Fruit fly (Drosophila melanogaster) whole organism, embryonic: ENCODE data around the gene eIF1.
A peak's percentile ranks its signal among the peaks of the same experiment; 100 is the strongest.

Experiments used
- BtbVII ChIP-seq: fragments of 200-800 bp; sonication (Bioruptor generic); optimal IDR thresholded peaks from 3 replicates; lab custom pipeline; 2017; ENCODE audit warnings: missing biosample characterization, mild to moderate bottlenecking, missing genetic modification characterization
- CG10321 ChIP-seq: fragments of 200-800 bp; sonication (Bioruptor generic); IDR thresholded peaks from 2 replicates; pipeline ENCODE4 v1.3.6; 2022; ENCODE audit warnings: missing biosample characterization, missing genetic modification characterization
- CG10366 ChIP-seq: fragments of 200-800 bp; sonication (Bioruptor generic); IDR thresholded peaks from 2 replicates; pipeline ENCODE4 v1.3.6; 2022; ENCODE audit warnings: missing biosample characterization, missing genetic modification characterization
- CG11085 ChIP-seq: fragments of 200-800 bp; sonication (Bioruptor generic); IDR thresholded peaks from 2 replicates; pipeline ENCODE4 v1.3.6; 2022; ENCODE audit warnings: missing biosample characterization, missing genetic modification characterization
- CG11247 ChIP-seq: fragments of 200-800 bp; sonication (Bioruptor generic); IDR thresholded peaks from 2 replicates; pipeline ENCODE4 v1.3.6; 2022; ENCODE audit warnings: missing biosample characterization, missing genetic modification characterization
- CG11696 ChIP-seq: fragments of 200-800 bp; sonication (Bioruptor generic); IDR thresholded peaks from 2 replicates; pipeline ENCODE4 v1.3.6; 2022; ENCODE audit warnings: missing biosample characterization, missing genetic modification characterization
- CG12104 ChIP-seq: fragments of 200-800 bp; sonication (Bioruptor generic); optimal IDR thresholded peaks from 3 replicates; lab custom pipeline; 2016; ENCODE audit warnings: missing biosample characterization, missing genetic modification characterization
- CG12659 ChIP-seq: fragments of 200-800 bp; sonication (Bioruptor generic); optimal IDR thresholded peaks from 3 replicates; lab custom pipeline; 2017; ENCODE audit warnings: mild to moderate bottlenecking, missing biosample characterization, missing genetic modification reagents, missing genetic modification characterization
- CG12744 ChIP-seq: fragments of 200-800 bp; sonication (Bioruptor generic); optimal IDR thresholded peaks from 2 replicates; lab custom pipeline; 2016; ENCODE audit warnings: missing biosample characterization, missing genetic modification characterization
- CG13624 ChIP-seq: fragments of 200-800 bp; sonication (Bioruptor generic); optimal IDR thresholded peaks from 2 replicates; lab custom pipeline; 2016; ENCODE audit warnings: missing biosample characterization, missing genetic modification characterization
- CG14667 ChIP-seq: fragments of 200-800 bp; sonication (Bioruptor generic); IDR thresholded peaks from 2 replicates; pipeline ENCODE4 v1.3.6; 2022; ENCODE audit warnings: missing biosample characterization, missing genetic modification characterization
- CG1602 ChIP-seq: fragments of 200-800 bp; sonication (Bioruptor generic); optimal IDR thresholded peaks from 3 replicates; lab custom pipeline; 2016; ENCODE audit warnings: missing biosample characterization, missing genetic modification characterization
- CG16813 ChIP-seq: fragments of 200-800 bp; sonication (Bioruptor generic); IDR thresholded peaks from 3 replicates; pipeline ENCODE4 v1.3.6; 2022; ENCODE audit warnings: missing biosample characterization, missing genetic modification characterization; ENCODE audit not compliant: partially characterized antibody
- CG17612 ChIP-seq: fragments of 200-800 bp; sonication (Bioruptor generic); IDR thresholded peaks from 2 replicates; pipeline ENCODE4 v1.3.6; 2022; ENCODE audit warnings: missing biosample characterization, missing genetic modification characterization
- CG2120 ChIP-seq: fragments of 200-800 bp; sonication (Bioruptor generic); optimal IDR thresholded peaks from 3 replicates; lab custom pipeline; 2016; ENCODE audit warnings: missing biosample characterization, missing genetic modification characterization
- CG31365 ChIP-seq: fragments of 200-800 bp; sonication (Bioruptor generic); optimal IDR thresholded peaks from 2 replicates; lab custom pipeline; 2018; ENCODE audit warnings: missing biosample characterization, mild to moderate bottlenecking, missing genetic modification characterization
- CG32767 ChIP-seq: fragments of 200-800 bp; sonication (Bioruptor generic); IDR thresholded peaks from 2 replicates; pipeline ENCODE4 v1.3.6; 2022; ENCODE audit warnings: missing biosample characterization, missing genetic modification characterization
- CG43689 ChIP-seq: fragments of 200-800 bp; sonication (Bioruptor generic); IDR thresholded peaks from 2 replicates; pipeline ENCODE4 v1.3.6; 2022; ENCODE audit warnings: missing biosample characterization, missing genetic modification characterization
- CG4617 ChIP-seq: fragments of 200-800 bp; sonication (Bioruptor generic); optimal IDR thresholded peaks from 3 replicates; lab custom pipeline; 2016; ENCODE audit warnings: missing biosample characterization, missing genetic modification characterization, borderline replicate concordance
- CG4730 ChIP-seq: fragments of 200-800 bp; sonication (Bioruptor generic); IDR thresholded peaks from 2 replicates; pipeline ENCODE4 v1.3.6; 2022; ENCODE audit warnings: missing biosample characterization, missing genetic modification characterization
- CG4854 ChIP-seq: fragments of 200-800 bp; sonication (Bioruptor generic); optimal IDR thresholded peaks from 2 replicates; lab custom pipeline; 2016; ENCODE audit warnings: missing biosample characterization, missing genetic modification characterization, inconsistent platforms
- CG5245 ChIP-seq: fragments of 200-800 bp; sonication (Bioruptor generic); optimal IDR thresholded peaks from 3 replicates; lab custom pipeline; 2016; ENCODE audit warnings: missing biosample characterization, missing genetic modification characterization
- CG6765 ChIP-seq: fragments of 200-800 bp; sonication (Bioruptor generic); optimal IDR thresholded peaks from 3 replicates; lab custom pipeline; 2017; ENCODE audit warnings: missing biosample characterization, mild to moderate bottlenecking, missing genetic modification characterization
- CG8924 ChIP-seq: fragments of 200-800 bp; optimal IDR thresholded peaks from 3 replicates; lab custom pipeline; 2019; ENCODE audit warnings: missing biosample characterization, mild to moderate bottlenecking, missing genetic modification characterization, moderate library complexity
- CG9437 ChIP-seq: fragments of 200-800 bp; sonication (Bioruptor generic); optimal IDR thresholded peaks from 2 replicates; lab custom pipeline; 2018; ENCODE audit warnings: missing biosample characterization, mild to moderate bottlenecking, missing genetic modification characterization
- CHES-1-like ChIP-seq: fragments of 200-800 bp; sonication (Bioruptor generic); optimal IDR thresholded peaks from 2 replicates; lab custom pipeline; 2016; ENCODE audit warnings: missing biosample characterization, missing genetic modification characterization
- CTCF ChIP-seq: fragments of 200-800 bp; sonication (Bioruptor generic); optimal IDR thresholded peaks from 2 replicates; lab custom pipeline; 2017; ENCODE audit warnings: missing biosample characterization, mild to moderate bottlenecking, missing genetic modification characterization, moderate library complexity
- Mad ChIP-seq: fragments of 200-800 bp; sonication (Bioruptor generic); optimal IDR thresholded peaks from 2 replicates; lab custom pipeline; 2016; ENCODE audit warnings: missing biosample characterization, missing genetic modification characterization
- Oaz ChIP-seq: fragments of 200-800 bp; sonication (Bioruptor generic); IDR thresholded peaks from 2 replicates; pipeline ENCODE4 v1.3.6; 2022; ENCODE audit warnings: missing biosample characterization, missing genetic modification characterization
- Side ChIP-seq: fragments of 200-800 bp; sonication (Bioruptor generic); optimal IDR thresholded peaks from 2 replicates; lab custom pipeline; 2016; ENCODE audit warnings: missing biosample characterization, missing genetic modification characterization
- Ssrp ChIP-seq: fragments of 200-800 bp; sonication (Bioruptor generic); optimal IDR thresholded peaks from 2 replicates; lab custom pipeline; 2018; ENCODE audit warnings: missing biosample characterization, mild to moderate bottlenecking, missing genetic modification characterization, moderate library complexity
- bowl ChIP-seq: fragments of 200-800 bp; sonication (Bioruptor generic); IDR thresholded peaks from 2 replicates; pipeline ENCODE4 v1.3.6; 2022; ENCODE audit warnings: missing biosample characterization, missing genetic modification characterization
- cas ChIP-seq: fragments of 200-800 bp; sonication (Bioruptor generic); IDR thresholded peaks from 2 replicates; pipeline ENCODE4 v1.3.6; 2022; ENCODE audit warnings: missing biosample characterization, missing genetic modification characterization
- corto ChIP-seq: fragments of 200-800 bp; sonication (Bioruptor generic); optimal IDR thresholded peaks from 2 replicates; lab custom pipeline; 2016; ENCODE audit warnings: missing biosample characterization, mild to moderate bottlenecking, missing genetic modification characterization, moderate library complexity
- danr ChIP-seq: fragments of 200-800 bp; sonication (Bioruptor generic); IDR thresholded peaks from 2 replicates; pipeline ENCODE4 v1.3.6; 2022; ENCODE audit warnings: missing biosample characterization, missing genetic modification characterization
- esg ChIP-seq: fragments of 200-800 bp; sonication (Bioruptor generic); conservative IDR thresholded peaks from 2 replicates; pipeline ENCODE4 v1.3.6; 2022; ENCODE audit warnings: missing biosample characterization, missing genetic modification characterization
- fd64A ChIP-seq: fragments of 200-800 bp; sonication (Bioruptor generic); optimal IDR thresholded peaks from 3 replicates; lab custom pipeline; 2018; ENCODE audit warnings: missing biosample characterization, mild to moderate bottlenecking, missing genetic modification characterization
- gsb ChIP-seq: fragments of 200-800 bp; sonication (Bioruptor generic); IDR thresholded peaks from 2 replicates; pipeline ENCODE4 v1.3.6; 2022; ENCODE audit warnings: missing biosample characterization, missing genetic modification characterization
- gsb-n ChIP-seq: fragments of 200-800 bp; sonication (Bioruptor generic); optimal IDR thresholded peaks from 3 replicates; lab custom pipeline; 2018; ENCODE audit warnings: missing biosample characterization, mild to moderate bottlenecking, missing genetic modification characterization
- mam ChIP-seq: fragments of 200-800 bp; sonication (Bioruptor generic); optimal IDR thresholded peaks from 3 replicates; lab custom pipeline; 2016; ENCODE audit warnings: missing biosample characterization, missing genetic modification characterization
- mld ChIP-seq: fragments of 200-800 bp; sonication (Bioruptor generic); IDR thresholded peaks from 3 replicates; pipeline ENCODE4 v1.3.6; 2022; ENCODE audit warnings: missing biosample characterization, missing genetic modification characterization; ENCODE audit not compliant: partially characterized antibody
- nmo ChIP-seq: fragments of 200-800 bp; sonication (Bioruptor generic); optimal IDR thresholded peaks from 2 replicates; lab custom pipeline; 2018; ENCODE audit warnings: missing biosample characterization, mild to moderate bottlenecking, missing genetic modification characterization, moderate library complexity
- onecut ChIP-seq: fragments of 200-800 bp; sonication (Bioruptor generic); IDR thresholded peaks from 2 replicates; pipeline ENCODE4 v1.3.6; 2022; ENCODE audit warnings: missing biosample characterization, missing genetic modification characterization
- org-1 ChIP-seq: fragments of 200-800 bp; sonication (Bioruptor generic); optimal IDR thresholded peaks from 2 replicates; lab custom pipeline; 2017; ENCODE audit warnings: missing biosample characterization, missing genetic modification characterization
- phol ChIP-seq: fragments of 200-800 bp; sonication (Bioruptor generic); optimal IDR thresholded peaks from 3 replicates; lab custom pipeline; 2018; ENCODE audit warnings: missing biosample characterization, mild to moderate bottlenecking, missing genetic modification characterization, moderate library complexity
- repo ChIP-seq: fragments of 200-800 bp; sonication (Bioruptor generic); optimal IDR thresholded peaks from 2 replicates; lab custom pipeline; 2016; ENCODE audit warnings: missing biosample characterization, missing genetic modification characterization
- row ChIP-seq: fragments of 200-800 bp; sonication (Bioruptor generic); IDR thresholded peaks from 3 replicates; pipeline ENCODE4 v1.3.6; 2022; ENCODE audit warnings: missing biosample characterization, missing genetic modification characterization
- sc ChIP-seq, 3 experiments: fragments of >200 bp in 2 of 3; fragments of 200-800 bp in 1 of 3; sonication (Bioruptor generic) in 1 of 3; optimal IDR thresholded peaks; 2 replicates in 2 of 3; 3 replicates in 1 of 3; lab custom pipeline; 2017; ENCODE audit warnings: mild to moderate bottlenecking in 1 of 3, missing biosample characterization in 1 of 3, missing genetic modification characterization in 1 of 3, missing genetic modification reagents in 1 of 3
- scrt ChIP-seq: fragments of 200-800 bp; sonication (Bioruptor generic); optimal IDR thresholded peaks from 2 replicates; lab custom pipeline; 2018; ENCODE audit warnings: missing biosample characterization, mild to moderate bottlenecking, missing genetic modification characterization, moderate library complexity
- tna ChIP-seq: fragments of 200-800 bp; sonication (Bioruptor generic); IDR thresholded peaks from 2 replicates; pipeline ENCODE4 v1.3.6; 2022; ENCODE audit warnings: missing biosample characterization, missing genetic modification characterization; ENCODE audit not compliant: partially characterized antibody
- unpg ChIP-seq: fragments of 200-800 bp; sonication (Bioruptor generic); optimal IDR thresholded peaks from 3 replicates; lab custom pipeline; 2018; ENCODE audit warnings: missing biosample characterization, mild to moderate bottlenecking, missing genetic modification characterization, moderate library complexity
- zen ChIP-seq: fragments of 200-800 bp; sonication (Bioruptor generic); optimal IDR thresholded peaks from 3 replicates; lab custom pipeline; 2018; ENCODE audit warnings: missing biosample characterization, mild to moderate bottlenecking, missing genetic modification characterization, moderate library complexity

The eIF1 gene

DNA sequence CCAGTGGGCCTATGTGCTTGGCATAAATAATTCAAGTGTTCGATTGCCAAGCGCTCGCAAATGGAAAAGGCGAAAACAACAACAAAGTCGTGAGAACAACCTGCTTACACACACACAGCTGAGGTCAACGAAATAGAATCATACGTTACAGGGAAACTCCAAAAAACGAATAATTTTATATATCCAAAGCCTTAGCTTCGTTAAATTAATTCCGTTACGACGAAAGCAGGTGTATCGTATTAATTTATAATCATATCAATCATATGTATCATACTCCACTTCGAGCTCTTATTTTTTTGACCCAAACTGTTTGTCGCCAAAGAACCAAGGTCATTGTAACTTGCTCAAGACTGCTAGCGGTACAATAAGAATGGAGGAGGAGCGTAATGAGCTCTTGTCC, 43.7 kb upstream of the eIF1 start (continued):
- peak; percentile 83 for TF ChIP-seq org-1
- TF ChIP-seq CG4617 (GFP tag; lab: Kevin White, UChicago) = no peak
- peak; percentile 79 for TF ChIP-seq CG11085
- TF ChIP-seq CG13624 = peak; percentile 78
- peak; percentile 84 for TF ChIP-seq CG6765 (GFP tag; lab: Kevin White, UChicago)
- peak; percentile 84 for TF ChIP-seq CG5245
- peak; percentile 87 for TF ChIP-seq phol (tag; lab: Kevin White, UChicago)
- peak; percentile 56 for TF ChIP-seq CHES-1-like (GFP tag; lab: Kevin White, UChicago)
- peak; percentile 65 for TF ChIP-seq Mad (GFP tag; lab: Kevin White, UChicago)
- TF ChIP-seq CG12104 (GFP tag; lab: Kevin White, UChicago) = peak; percentile 70
- TF ChIP-seq CG8924 (tag; lab: Kevin White, UChicago) = peak; percentile 84
- TF ChIP-seq sc (optimal IDR thresholded peaks at IDR 0.05; lab: Kevin White, UChicago) = no peak
- TF ChIP-seq sc (GFP tag; optimal IDR thresholded peaks at IDR 0.05; lab: Kevin White, UChicago) = peak; percentile 50
- TF ChIP-seq mld = no peak
- TF ChIP-seq CG17612 (GFP tag; lab: Robert Waterston, UW) = peak; percentile 67; the same call in 1 of the 2 replicates
- peak; percentile 63 for TF ChIP-seq CG9437 (GFP tag; lab: Kevin White, UChicago)
- TF ChIP-seq Side (GFP tag; lab: Kevin White, UChicago) = peak; percentile 86
- TF ChIP-seq danr = peak; percentile 75
- TF ChIP-seq CG12659 (GFP tag; lab: Kevin White, UChicago) = peak; percentile 81
- peak; percentile 75 for TF ChIP-seq Ssrp (tag; lab: Kevin White, UChicago)
- TF ChIP-seq zen = peak; percentile 68
- TF ChIP-seq CG11247 (GFP tag; lab: Robert Waterston, UW) = peak; percentile 86
- peak; percentile 67 for TF ChIP-seq Oaz
- peak; percentile 75 for TF ChIP-seq CG14667 (GFP tag; lab: Robert Waterston, UW)
- no peak for TF ChIP-seq tna (GFP tag; lab: Robert Waterston, UW)
- peak; percentile 95 for TF ChIP-seq row (GFP tag; lab: Robert Waterston, UW)
- peak; percentile 99 for TF ChIP-seq CG11696 (GFP tag; lab: Robert Waterston, UW)
- TF ChIP-seq cas (GFP tag; lab: Robert Waterston, UW) = peak; percentile 83
- peak; percentile 57 for TF ChIP-seq fd64A (GFP tag; lab: Kevin White, UChicago)
- peak; percentile 72 for TF ChIP-seq CG31365 (tag; lab: Kevin White, UChicago)
- peak; percentile 85 for TF ChIP-seq CG4854 (GFP tag; lab: Kevin White, UChicago)
- TF ChIP-seq CG10366 = peak; percentile 77
- TF ChIP-seq onecut (GFP tag; lab: Robert Waterston, UW) = peak; percentile 80
- TF ChIP-seq esg (GFP tag; lab: Robert Waterston, UW) = peak; percentile 71
- no peak for TF ChIP-seq CG10321 (GFP tag; lab: Robert Waterston, UW)
- peak; percentile 63 for TF ChIP-seq CG32767
- TF ChIP-seq gsb-n (tag; lab: Kevin White, UChicago) = peak; percentile 83
- no peak for TF ChIP-seq CTCF (GFP tag; lab: Kevin White, UChicago)
- peak; percentile 82 for TF ChIP-seq CG4730 (GFP tag; lab: Robert Waterston, UW)
- TF ChIP-seq CG1602 (GFP tag; lab: Kevin White, UChicago) = peak; percentile 77
- TF ChIP-seq BtbVII (GFP tag; lab: Kevin White, UChicago) = peak; percentile 92
- TF ChIP-seq gsb (GFP tag; lab: Robert Waterston, UW) = peak; percentile 88
- TF ChIP-seq mam (GFP tag; lab: Kevin White, UChicago) = peak; percentile 88
- peak; percentile 80 for TF ChIP-seq CG12744 (GFP tag; lab: Kevin White, UChicago)
- TF ChIP-seq nmo = peak; percentile 80
- TF ChIP-seq CG16813 (GFP tag; lab: Robert Waterston, UW) = no peak
- TF ChIP-seq bowl (GFP tag; lab: Robert Waterston, UW) = peak; percentile 44; the same call in 1 of the 2 replicates
- TF ChIP-seq CG2120 = peak; percentile 87
- no peak for TF ChIP-seq CG43689 (GFP tag; lab: Robert Waterston, UW)
- peak; percentile 77 for TF ChIP-seq corto
- TF ChIP-seq unpg = peak; percentile 94
- TF ChIP-seq repo (GFP tag; lab: Kevin White, UChicago) = peak; percentile 80
- no peak for TF ChIP-seq scrt (GFP tag; lab: Kevin White, UChicago)
